Worm (Caenorhabditis elegans) whole organism, early embryonic: ENCODE results near the gene irld-21.

ENCODE experiments used
- B0310.2 ChIP-seq: sonication (generic microtip); optimal IDR thresholded peaks from 2 replicates; lab custom pipeline; 2016; ENCODE audit warnings: mild to moderate bottlenecking, missing genetic modification characterization, missing compliant biosample characterization
- F13C5.2 ChIP-seq: sonication (generic microtip); optimal IDR thresholded peaks from 2 replicates; lab custom pipeline; 2017; ENCODE audit warnings: mild to moderate bottlenecking, missing genetic modification characterization, inconsistent platforms, missing compliant biosample characterization
- aly-1 ChIP-seq: sonication (generic microtip); optimal IDR thresholded peaks from 2 replicates; lab custom pipeline; 2016; ENCODE audit warnings: missing genetic modification characterization, missing compliant biosample characterization
- ama-1 ChIP-seq: fragments of 150-350 bp; optimal IDR thresholded peaks from 2 replicates; lab custom pipeline; 2014
- ceh-13 ChIP-seq: fragments of 200-800 bp; sonication (Bioruptor generic); optimal IDR thresholded peaks from 2 replicates; lab custom pipeline; 2018; ENCODE audit warnings: mild to moderate bottlenecking, missing genetic modification characterization, missing compliant biosample characterization
- ceh-36 ChIP-seq: sonication (generic microtip); optimal IDR thresholded peaks from 2 replicates; lab custom pipeline; 2016; ENCODE audit warnings: missing genetic modification characterization, inconsistent platforms, missing compliant biosample characterization
- ets-7 ChIP-seq: sonication (generic microtip); optimal IDR thresholded peaks from 2 replicates; lab custom pipeline; 2016; ENCODE audit warnings: missing genotype, missing genetic modification characterization, missing compliant biosample characterization
- flt-1 ChIP-seq: fragments of 200-800 bp; sonication (Bioruptor generic); IDR thresholded peaks from 2 replicates; pipeline ENCODE4 v1.3.6; 2022; ENCODE audit warnings: missing genetic modification characterization, missing compliant biosample characterization
- hmbx-1 ChIP-seq: sonication (generic microtip); optimal IDR thresholded peaks from 2 replicates; lab custom pipeline; 2016; ENCODE audit warnings: mild to moderate bottlenecking, missing genetic modification characterization, missing compliant biosample characterization
- hmg-4 ChIP-seq: fragments of 200-800 bp; sonication (Bioruptor generic); optimal IDR thresholded peaks from 2 replicates; lab custom pipeline; 2018; ENCODE audit warnings: mild to moderate bottlenecking, missing genetic modification characterization, missing compliant biosample characterization
- hnd-1 ChIP-seq: sonication (generic microtip); optimal IDR thresholded peaks from 2 replicates; lab custom pipeline; 2016; ENCODE audit warnings: missing genetic modification characterization, missing compliant biosample characterization
- pes-1 ChIP-seq: fragments of 200-800 bp; sonication (Bioruptor generic); IDR thresholded peaks from 2 replicates; pipeline ENCODE4 v1.3.6; 2022; ENCODE audit warnings: missing genetic modification reagents, missing genetic modification characterization, missing compliant biosample characterization
- scrt-1 ChIP-seq: fragments of 200-800 bp; sonication (Bioruptor generic); IDR thresholded peaks from 2 replicates; pipeline ENCODE4 v1.3.6; 2022; ENCODE audit warnings: missing genetic modification characterization, missing compliant biosample characterization
- sea-1 ChIP-seq: fragments of 200-800 bp; sonication (Bioruptor generic); conservative IDR thresholded peaks from 2 replicates; pipeline ENCODE4 v1.3.6; 2022; ENCODE audit warnings: missing genetic modification characterization, missing compliant biosample characterization
- tbx-11 ChIP-seq: fragments of 200-800 bp; sonication (Bioruptor generic); IDR thresholded peaks from 2 replicates; pipeline ENCODE4 v1.3.6; 2022; ENCODE audit warnings: missing genetic modification characterization, missing compliant biosample characterization
- tbx-37 ChIP-seq: fragments of 200-800 bp; sonication (Bioruptor generic); conservative IDR thresholded peaks from 2 replicates; pipeline ENCODE4 v1.3.6; 2022; ENCODE audit warnings: missing genetic modification reagents, missing genetic modification characterization, missing compliant biosample characterization
- tra-4 ChIP-seq: sonication (generic microtip); optimal IDR thresholded peaks from 2 replicates; lab custom pipeline; 2017; ENCODE audit warnings: missing genetic modification characterization, missing compliant biosample characterization

The irld-21 gene

DNA sequence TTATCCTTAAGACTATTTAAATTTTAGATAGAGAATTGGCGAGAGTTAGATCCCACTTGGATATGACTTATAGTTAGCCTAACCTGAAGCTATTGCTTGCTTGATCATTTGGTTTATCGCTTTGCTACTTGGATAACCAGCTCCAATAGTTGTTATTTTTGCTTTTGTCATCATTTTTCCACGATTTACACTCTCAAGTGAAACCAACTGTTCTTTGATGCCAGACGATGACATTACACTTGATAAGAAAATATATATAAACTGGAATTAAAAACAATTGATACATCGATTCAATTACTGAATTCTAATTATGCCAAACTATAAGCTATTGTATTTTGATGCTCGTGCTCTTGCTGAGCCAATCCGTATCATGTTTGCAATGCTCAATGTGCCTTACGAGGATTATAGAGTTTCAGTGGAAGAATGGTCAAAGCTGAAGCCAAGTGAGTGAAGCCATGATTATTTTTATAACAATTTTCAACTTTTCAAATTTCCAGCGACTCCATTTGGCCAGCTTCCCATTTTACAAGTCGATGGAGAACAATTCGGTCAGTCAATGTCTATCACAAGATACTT, 19.9 kb upstream of the irld-21 start, which contains the start of the genes gst-2, gst-4 and dhs-12:
gst-2 (minus strand) TSS at position 132 of the 576 bp plus-strand sequence.
gst-4 (plus strand) TSS at position 296 of the 576 bp plus-strand sequence.
dhs-12 (plus strand) TSS at position 526 of the 576 bp plus-strand sequence.
- no peak for TF ChIP-seq hmbx-1 (tag; lab: Kevin White, UChicago)
- no peak for TF ChIP-seq B0310.2 (tag; lab: Kevin White, UChicago)
- TF ChIP-seq ceh-13 (GFP tag; lab: Kevin White, UChicago): no peak
- TF ChIP-seq tbx-11 (GFP tag; lab: Robert Waterston, UW): no peak
- TF ChIP-seq ama-1 (lab: Kevin White, UChicago): no peak

DNA sequence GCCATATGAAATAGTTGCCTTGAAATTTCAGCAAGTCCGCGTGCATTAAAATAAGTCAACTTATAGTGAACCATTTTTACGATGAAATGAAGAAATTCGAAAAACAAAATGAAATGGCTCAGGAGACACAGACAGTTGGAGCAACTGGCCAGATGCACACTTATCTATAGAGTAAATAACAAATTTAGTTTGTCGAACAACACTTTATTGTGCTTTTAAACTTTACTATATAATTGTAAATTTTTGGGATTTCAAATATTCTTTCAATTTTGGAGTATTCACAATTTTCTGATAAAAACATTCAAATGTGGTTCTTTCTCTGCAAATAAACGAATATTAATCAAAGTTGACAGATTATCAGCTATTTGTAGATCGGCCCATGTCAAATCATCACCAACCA, 18.0 kb upstream of the irld-21 start, which contains the start of gene gst-3:
gst-3 (minus strand) TSS at position 101 of the 400 bp plus-strand sequence.
- no peak for TF ChIP-seq flt-1 (GFP tag; lab: Robert Waterston, UW)
- TF ChIP-seq aly-1 (tag; lab: Kevin White, UChicago): no peak
- no peak for TF ChIP-seq B0310.2 (tag; lab: Kevin White, UChicago)
- no peak for TF ChIP-seq sea-1 (GFP tag; lab: Robert Waterston, UW)
- no peak for TF ChIP-seq tbx-11 (GFP tag; lab: Robert Waterston, UW)
- TF ChIP-seq pes-1 (GFP tag; lab: Robert Waterston, UW): no peak
- no peak for TF ChIP-seq tbx-37 (GFP tag; lab: Robert Waterston, UW)
- TF ChIP-seq hmg-4 (GFP tag; lab: Kevin White, UChicago): no peak

DNA sequence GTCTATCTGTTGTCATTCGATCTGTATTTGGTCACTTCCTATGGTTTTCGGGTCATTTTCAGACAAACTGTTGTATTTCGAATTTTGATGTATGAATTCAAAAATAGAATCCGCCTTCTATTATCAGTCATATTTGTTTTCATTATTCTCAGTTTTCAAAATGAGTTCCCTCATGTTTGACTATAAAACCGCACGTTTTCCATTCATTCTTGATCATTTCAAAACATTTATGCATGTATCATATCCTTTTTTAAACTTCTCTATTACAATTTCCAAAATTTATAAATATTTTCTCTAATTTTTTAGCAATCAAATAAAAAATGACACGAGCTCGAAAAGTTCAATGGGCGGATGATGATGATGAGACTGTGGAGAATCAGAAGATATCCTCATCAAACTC, 15.7 kb upstream of the irld-21 start, which contains the start of gene K08F4.12:
K08F4.12 (plus strand) TSS at position 301 of the 400 bp plus-strand sequence.
- TF ChIP-seq tra-4 (tag; lab: Kevin White, UChicago): no peak
- no peak for TF ChIP-seq flt-1 (GFP tag; lab: Robert Waterston, UW)
- TF ChIP-seq ets-7 (tag; lab: Kevin White, UChicago): no peak
- TF ChIP-seq sea-1 (GFP tag; lab: Robert Waterston, UW): no peak
- no peak for TF ChIP-seq hnd-1 (tag; lab: Kevin White, UChicago)
- TF ChIP-seq pes-1 (GFP tag; lab: Robert Waterston, UW): no peak
- no peak for TF ChIP-seq tbx-11 (GFP tag; lab: Robert Waterston, UW)
- TF ChIP-seq B0310.2 (tag; lab: Kevin White, UChicago): no peak
- TF ChIP-seq ceh-36: no peak
- no peak for TF ChIP-seq ceh-13 (GFP tag; lab: Kevin White, UChicago)
- TF ChIP-seq F13C5.2 (tag; lab: Kevin White, UChicago): no peak
- no peak for TF ChIP-seq hmbx-1 (tag; lab: Kevin White, UChicago)
- TF ChIP-seq ama-1 (lab: Kevin White, UChicago): no peak
- no peak for TF ChIP-seq hmg-4 (GFP tag; lab: Kevin White, UChicago)
- TF ChIP-seq tbx-37 (GFP tag; lab: Robert Waterston, UW): no peak
- no peak for TF ChIP-seq aly-1 (tag; lab: Kevin White, UChicago)

DNA sequence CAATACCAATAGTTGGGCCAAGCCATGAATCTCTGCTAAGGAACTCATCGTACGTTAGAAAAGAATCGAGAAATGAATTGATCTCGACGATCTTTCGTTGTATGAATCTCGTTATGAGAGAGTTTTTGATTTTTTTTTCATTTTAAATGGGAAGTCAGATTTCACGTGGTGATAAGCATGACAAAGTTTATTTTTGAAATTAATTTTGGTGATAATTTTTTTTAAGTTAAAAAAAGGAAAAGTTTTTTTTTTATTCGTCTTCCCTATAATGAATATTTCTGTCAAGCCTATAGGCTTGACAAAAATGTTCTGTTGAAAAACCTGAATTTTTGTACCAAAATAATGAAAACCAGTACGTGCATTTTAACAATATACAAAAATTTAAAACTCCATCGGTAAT, 13.7 kb upstream of the irld-21 start, which contains the start of gene K08F4.5:
K08F4.5 (minus strand) TSS at position 101 of the 400 bp plus-strand sequence.
- TF ChIP-seq ets-7 (tag; lab: Kevin White, UChicago) (no peak), tbx-11 (GFP tag; lab: Robert Waterston, UW) (no peak), tbx-37 (GFP tag; lab: Robert Waterston, UW) (no peak), F13C5.2 (tag; lab: Kevin White, UChicago) (no peak), pes-1 (GFP tag; lab: Robert Waterston, UW) (no peak), ceh-36 (no peak), hmbx-1 (tag; lab: Kevin White, UChicago) (no peak), aly-1 (tag; lab: Kevin White, UChicago) (no peak), ceh-13 (GFP tag; lab: Kevin White, UChicago) (no peak), scrt-1 (no peak), B0310.2 (tag; lab: Kevin White, UChicago) (no peak), ama-1 (lab: Kevin White, UChicago) (no peak), flt-1 (GFP tag; lab: Robert Waterston, UW) (no peak), hmg-4 (GFP tag; lab: Kevin White, UChicago) (no peak), sea-1 (GFP tag; lab: Robert Waterston, UW) (no peak), hnd-1 (tag; lab: Kevin White, UChicago) (no peak), tra-4 (tag; lab: Kevin White, UChicago) (no peak)

DNA sequence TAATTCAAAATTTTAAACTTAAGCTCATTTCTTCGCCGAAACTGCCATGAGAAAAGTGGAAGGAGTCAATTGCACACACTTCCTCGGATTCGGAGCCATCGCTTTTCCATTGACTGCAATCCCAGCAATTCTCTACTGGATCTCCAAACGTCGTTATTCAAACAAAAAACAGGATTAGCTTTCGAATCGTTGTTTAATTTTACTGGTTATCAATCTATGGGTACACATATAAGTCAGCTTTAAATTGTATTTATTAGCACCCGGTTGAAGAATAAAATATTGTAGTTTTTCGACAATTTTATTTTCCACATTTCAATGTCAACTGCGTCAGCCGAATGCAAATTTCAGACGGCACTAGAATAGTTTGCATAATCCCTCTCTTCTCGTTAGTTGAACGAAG, 7.9 kb upstream of the irld-21 start, which contains the start of gene glt-3:
glt-3 (plus strand) TSS at position 301 of the 400 bp plus-strand sequence.
- no peak for TF ChIP-seq sea-1 (GFP tag; lab: Robert Waterston, UW)
- no peak for TF ChIP-seq scrt-1
- no peak for TF ChIP-seq ama-1 (lab: Kevin White, UChicago)
- TF ChIP-seq tbx-11 (GFP tag; lab: Robert Waterston, UW): no peak
- no peak for TF ChIP-seq hmbx-1 (tag; lab: Kevin White, UChicago)
- TF ChIP-seq pes-1 (GFP tag; lab: Robert Waterston, UW): no peak
- TF ChIP-seq ets-7 (tag; lab: Kevin White, UChicago): no peak
- no peak for TF ChIP-seq aly-1 (tag; lab: Kevin White, UChicago)
- no peak for TF ChIP-seq hmg-4 (GFP tag; lab: Kevin White, UChicago)
- TF ChIP-seq hnd-1 (tag; lab: Kevin White, UChicago): no peak
- TF ChIP-seq ceh-36: no peak
- TF ChIP-seq F13C5.2 (tag; lab: Kevin White, UChicago): no peak
- TF ChIP-seq ceh-13 (GFP tag; lab: Kevin White, UChicago): no peak

DNA sequence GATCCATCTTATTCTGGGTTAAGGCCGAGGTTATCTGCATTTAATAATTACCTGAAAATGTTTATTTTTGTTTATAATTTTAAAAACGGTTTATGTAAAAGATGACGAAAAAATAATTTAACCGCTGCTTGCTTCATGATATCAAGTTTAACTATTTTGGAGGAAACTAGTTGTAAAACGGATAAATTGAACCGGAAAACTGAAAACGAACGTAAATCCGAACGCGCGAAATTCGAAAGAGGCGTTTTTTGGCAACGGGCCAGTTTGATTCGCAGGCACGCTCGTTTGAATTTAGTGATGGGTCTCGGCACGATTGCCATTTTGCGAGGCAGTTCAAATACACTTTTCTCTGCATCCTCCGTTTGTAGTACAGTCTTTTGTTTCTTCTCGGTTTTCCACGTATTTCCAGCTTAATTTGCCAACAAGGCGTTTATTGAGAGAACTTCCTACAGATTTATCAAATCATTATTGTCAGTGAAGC, 6.8 kb upstream of the irld-21 start, which contains the start of the genes gtbp-1 and K08F4.3:
gtbp-1 (minus strand) TSS at position 51 of the 481 bp plus-strand sequence.
K08F4.3 (plus strand) TSS at position 352 of the 481 bp plus-strand sequence.
- TF ChIP-seq ceh-13 (GFP tag; lab: Kevin White, UChicago) (no peak), flt-1 (GFP tag; lab: Robert Waterston, UW) (no peak), tbx-37 (GFP tag; lab: Robert Waterston, UW) (no peak), F13C5.2 (tag; lab: Kevin White, UChicago) (no peak), hnd-1 (tag; lab: Kevin White, UChicago) (no peak), pes-1 (GFP tag; lab: Robert Waterston, UW) (no peak), tra-4 (tag; lab: Kevin White, UChicago) (no peak), ets-7 (tag; lab: Kevin White, UChicago) (no peak), aly-1 (tag; lab: Kevin White, UChicago) (no peak), scrt-1 (no peak), hmbx-1 (tag; lab: Kevin White, UChicago) (no peak), tbx-11 (GFP tag; lab: Robert Waterston, UW) (no peak), sea-1 (GFP tag; lab: Robert Waterston, UW) (no peak)
